Worm (Caenorhabditis elegans) whole organism, L4 larva: ENCODE measurements around the gene grl-7.
"Not testable (repeated sequence)": the region's sequence is repeated elsewhere in the genome, so short reads cannot be mapped to it uniquely, and the experiment has no call there.

ENCODE experiments used
- D1046.2 ChIP-seq: fragments of 200-800 bp; sonication (Bioruptor generic); IDR thresholded peaks from 2 replicates; pipeline ENCODE4 v1.3.6; 2022; ENCODE audit warnings: missing genetic modification characterization, missing compliant biosample characterization
- F10B5.3 ChIP-seq: sonication (generic microtip); optimal IDR thresholded peaks from 2 replicates; lab custom pipeline; 2016; ENCODE audit warnings: mild to moderate bottlenecking, missing genetic modification characterization, missing compliant biosample characterization
- T20F7.1 ChIP-seq: fragments of 200-800 bp; sonication (Bioruptor generic); optimal IDR thresholded peaks from 2 replicates; lab custom pipeline; 2018; ENCODE audit warnings: mild to moderate bottlenecking, missing genetic modification characterization, missing compliant biosample characterization
- Y105C5A.15 ChIP-seq: fragments of 200-800 bp; sonication (Bioruptor generic); IDR thresholded peaks from 2 replicates; pipeline ENCODE4 v1.3.6; 2022; ENCODE audit warnings: missing genetic modification characterization, missing compliant biosample characterization
- Y48G9A.11 ChIP-seq: fragments of 200-800 bp; sonication (Bioruptor generic); IDR thresholded peaks from 2 replicates; pipeline ENCODE4 v1.3.6; 2022; ENCODE audit warnings: missing genetic modification reagents, missing genetic modification characterization, missing compliant biosample characterization
- Y5F2A.4 ChIP-seq: fragments of 200-800 bp; sonication (Bioruptor generic); optimal IDR thresholded peaks from 2 replicates; lab custom pipeline; 2018; ENCODE audit warnings: mild to moderate bottlenecking, missing genetic modification characterization, missing compliant biosample characterization
- Y75B8A.6 ChIP-seq: fragments of 200-800 bp; sonication (Bioruptor generic); IDR thresholded peaks from 2 replicates; pipeline ENCODE4 v1.3.6; 2022; ENCODE audit warnings: missing genetic modification reagents, missing genetic modification characterization, missing compliant biosample characterization
- ZK337.2 ChIP-seq: fragments of 200-800 bp; sonication (Bioruptor generic); IDR thresholded peaks from 2 replicates; pipeline ENCODE4 v1.3.6; 2022; ENCODE audit warnings: missing genetic modification reagents, missing genetic modification characterization, missing compliant biosample characterization
- aha-1 ChIP-seq: fragments of 150-350 bp; peaks from one replicate; lab custom pipeline; 2014; ENCODE audit warnings: missing biosample characterization, missing genetic modification characterization
- arid-1 ChIP-seq: fragments of 200-800 bp; sonication (Bioruptor generic); conservative IDR thresholded peaks from 2 replicates; pipeline ENCODE4 v1.3.6; 2022; ENCODE audit warnings: missing genetic modification reagents, missing genetic modification characterization, missing compliant biosample characterization
- daf-8 ChIP-seq: fragments of 200-800 bp; sonication (Bioruptor generic); IDR thresholded peaks from 2 replicates; pipeline ENCODE4 v1.3.6; 2022; ENCODE audit warnings: missing genetic modification characterization, missing compliant biosample characterization
- dmd-6 ChIP-seq: fragments of 200-800 bp; sonication (Bioruptor generic); IDR thresholded peaks from 2 replicates; pipeline ENCODE4 v1.3.6; 2022; ENCODE audit warnings: missing genetic modification reagents, missing genetic modification characterization, missing compliant biosample characterization
- dmd-8 ChIP-seq: fragments of 200-800 bp; sonication (Bioruptor generic); IDR thresholded peaks from 2 replicates; pipeline ENCODE4 v1.3.6; 2022; ENCODE audit warnings: missing genetic modification characterization, missing compliant biosample characterization
- egl-43 ChIP-seq: fragments of 200-800 bp; sonication (Bioruptor generic); IDR thresholded peaks from 2 replicates; pipeline ENCODE4 v1.3.6; 2022; ENCODE audit warnings: missing genetic modification reagents, missing genetic modification characterization, missing compliant biosample characterization
- hif-1 ChIP-seq, 2 experiments: sonication (generic microtip); optimal IDR thresholded peaks; 2 replicates each; lab custom pipeline; 2016 to 2017; ENCODE audit warnings: missing compliant biosample characterization in 2 of 2, missing genetic modification characterization in 2 of 2, missing genetic modification reagents in 2 of 2, missing genotype in 2 of 2, mild to moderate bottlenecking in 1 of 2
- hlh-11 ChIP-seq: fragments of 200-800 bp; sonication (Bioruptor generic); optimal IDR thresholded peaks from 2 replicates; lab custom pipeline; 2018; ENCODE audit warnings: mild to moderate bottlenecking, missing genetic modification characterization, missing compliant biosample characterization
- lin-1 ChIP-seq: fragments of 200-800 bp; sonication (Bioruptor generic); IDR thresholded peaks from 2 replicates; pipeline ENCODE4 v1.3.6; 2022; ENCODE audit warnings: missing genetic modification reagents, missing genetic modification characterization, missing compliant biosample characterization
- lin-29 ChIP-seq: fragments of 200-800 bp; sonication (Bioruptor generic); IDR thresholded peaks from 2 replicates; pipeline ENCODE4 v1.3.6; 2022; ENCODE audit warnings: missing genetic modification reagents, missing genetic modification characterization, missing compliant biosample characterization
- lin-38 ChIP-seq: fragments of 200-800 bp; sonication (Bioruptor generic); IDR thresholded peaks from 2 replicates; pipeline ENCODE4 v1.3.6; 2022; ENCODE audit warnings: missing genetic modification reagents, missing genetic modification characterization, missing compliant biosample characterization
- lir-3 ChIP-seq: sonication (generic microtip); optimal IDR thresholded peaks from 2 replicates; lab custom pipeline; 2016; ENCODE audit warnings: mild to moderate bottlenecking, missing genetic modification characterization, missing compliant biosample characterization
- madf-5 ChIP-seq, 2 experiments: fragments of 200-800 bp; sonication (Bioruptor generic); IDR thresholded peaks; 2 replicates each; pipeline ENCODE4 v1.3.6; 2022; ENCODE audit warnings: missing compliant biosample characterization in 2 of 2, missing genetic modification characterization in 2 of 2
- mdt-29 ChIP-seq: fragments of 200-800 bp; sonication (Bioruptor generic); IDR thresholded peaks from 2 replicates; pipeline ENCODE4 v1.3.6; 2022; ENCODE audit warnings: missing genetic modification reagents, missing genetic modification characterization, missing compliant biosample characterization
- mes-2 ChIP-seq: sonication (generic microtip); optimal IDR thresholded peaks from 2 replicates; lab custom pipeline; 2016; ENCODE audit warnings: missing genotype, mild to moderate bottlenecking, missing genetic modification characterization, missing compliant biosample characterization; ENCODE audit not compliant: poor library complexity, severe bottlenecking
- nhr-10 ChIP-seq: fragments of 150-350 bp; optimal IDR thresholded peaks from 2 replicates; lab custom pipeline; 2014; ENCODE audit warnings: missing biosample characterization, missing genetic modification characterization
- nhr-237 ChIP-seq: sonication (generic microtip); optimal IDR thresholded peaks from 2 replicates; lab custom pipeline; 2017; ENCODE audit warnings: missing biosample characterization, missing genetic modification characterization
- nhr-77 ChIP-seq: fragments of 150-350 bp; optimal IDR thresholded peaks from 2 replicates; lab custom pipeline; 2014; ENCODE audit warnings: missing biosample characterization, missing genetic modification characterization
- php-3 ChIP-seq: fragments of 200-800 bp; sonication (Bioruptor generic); IDR thresholded peaks from 2 replicates; pipeline ENCODE4 v1.3.6; 2022; ENCODE audit warnings: missing genetic modification reagents, missing genetic modification characterization, missing compliant biosample characterization
- set-16 ChIP-seq: fragments of 200-800 bp; sonication (Bioruptor generic); IDR thresholded peaks from 2 replicates; pipeline ENCODE4 v1.3.6; 2022; ENCODE audit warnings: missing genetic modification reagents, missing genetic modification characterization, missing compliant biosample characterization
- skn-1 ChIP-seq: fragments of 150-350 bp; optimal IDR thresholded peaks from 2 replicates; lab custom pipeline; 2014; ENCODE audit warnings: missing biosample characterization, missing genetic modification characterization
- unc-130 ChIP-seq: sonication (generic microtip); optimal IDR thresholded peaks from 2 replicates; lab custom pipeline; 2016; ENCODE audit warnings: missing genetic modification reagents, missing genetic modification characterization, missing compliant biosample characterization
- vab-7 ChIP-seq: fragments of 200-800 bp; sonication (Bioruptor generic); IDR thresholded peaks from 2 replicates; pipeline ENCODE4 v1.3.6; 2022; ENCODE audit warnings: missing genetic modification reagents, missing genetic modification characterization, missing compliant biosample characterization
- zfp-2 ChIP-seq: sonication (generic microtip); optimal IDR thresholded peaks from 2 replicates; lab custom pipeline; 2016; ENCODE audit warnings: mild to moderate bottlenecking, missing genetic modification characterization, missing compliant biosample characterization
- ztf-7 ChIP-seq: fragments of 150-350 bp; optimal IDR thresholded peaks from 2 replicates; lab custom pipeline; 2014; ENCODE audit warnings: missing biosample characterization, missing genetic modification characterization

grl-7 gene

DNA sequence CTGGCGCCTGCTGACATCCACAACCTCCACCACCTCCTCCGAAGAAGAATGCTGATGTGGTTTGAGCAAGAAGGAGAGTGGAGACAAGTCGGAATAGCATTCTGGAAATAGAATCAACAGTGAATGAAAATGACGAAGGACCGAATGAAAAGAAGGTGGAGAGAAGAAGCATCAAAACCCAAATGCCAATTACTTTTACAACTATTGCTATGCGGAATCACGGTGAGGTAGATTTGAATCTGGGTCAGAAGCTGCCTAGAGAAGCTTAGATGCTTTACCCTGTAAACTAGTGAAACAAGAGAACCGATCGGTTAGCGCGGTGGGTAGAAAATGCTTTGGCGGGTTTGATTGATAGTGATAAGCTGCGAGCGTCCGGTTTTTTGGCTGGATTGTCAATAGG lies at the start of gene grl-7:
Gene grl-7, minus strand, starts transcription at position 101 of the 400 bp plus-strand sequence.
- TF ChIP-seq unc-130 (GFP tag; lab: Kevin White, UChicago) (no peak), skn-1 (tag; lab: Kevin White, UChicago) (no peak), lin-1 (GFP tag; lab: Robert Waterston, UW) (no peak), D1046.2 (GFP tag; lab: Robert Waterston, UW) (no peak), arid-1 (GFP tag; lab: Robert Waterston, UW) (no peak), Y105C5A.15 (GFP tag; lab: Robert Waterston, UW) (no peak), hif-1 (tag; optimal IDR thresholded peaks at IDR 0.05; lab: Kevin White, UChicago) (no peak), nhr-77 (no peak), ztf-7 (tag; lab: Kevin White, UChicago) (no peak), dmd-8 (GFP tag; lab: Robert Waterston, UW) (no peak)

DNA sequence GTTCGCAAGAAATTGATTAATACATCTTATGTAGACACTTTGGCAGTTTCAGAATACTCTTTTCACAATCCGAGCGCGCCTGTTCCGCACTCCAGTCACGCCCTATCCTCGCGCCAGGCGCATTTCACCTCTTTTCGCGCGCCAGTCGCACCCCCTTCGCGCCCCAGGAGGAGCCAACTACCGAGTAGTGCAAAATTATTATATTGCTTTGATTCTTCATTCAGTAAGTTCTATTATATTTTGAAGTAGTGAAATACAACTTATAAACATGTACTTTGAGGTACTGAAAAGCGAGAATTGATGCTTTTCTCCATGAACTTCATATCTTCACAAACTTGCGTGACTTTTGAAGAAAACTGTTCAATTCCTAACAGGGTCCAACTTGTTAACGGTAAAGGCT lies 49.3 kb upstream of the grl-7 start, which contains the start of gene nas-18:
Gene nas-18, plus strand, starts transcription at position 301 of the 400 bp plus-strand sequence.
- not testable (repeated sequence) for TF ChIP-seq daf-8 (GFP tag; lab: Robert Waterston, UW); nhr-237; vab-7 (GFP tag; lab: Robert Waterston, UW)

DNA sequence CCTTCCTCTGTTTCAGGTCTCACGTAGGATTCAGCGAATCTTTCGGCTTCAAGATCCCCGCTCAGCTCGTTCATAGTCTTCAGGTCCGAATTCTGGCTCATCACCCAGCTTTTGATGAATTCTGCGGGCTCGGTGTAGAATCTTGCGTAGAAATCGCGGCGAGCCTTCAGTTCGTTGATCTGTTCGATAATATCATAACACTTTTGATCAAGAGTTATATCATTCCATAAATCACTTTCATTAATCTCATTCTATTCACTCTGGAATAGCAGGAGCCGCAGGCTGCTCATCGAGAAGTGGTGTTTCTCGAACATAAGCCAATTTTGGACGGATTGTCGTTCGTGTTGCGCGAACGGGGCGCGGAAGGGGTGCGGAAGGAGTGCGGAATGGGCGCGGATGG lies 48.2 kb upstream of the grl-7 start, which contains the start of gene K03B8.4:
Gene K03B8.4, minus strand, starts transcription at position 101 of the 400 bp plus-strand sequence.
- peak; percentile 46; the same call in 1 of the 2 replicates for TF ChIP-seq set-16 (GFP tag; lab: Robert Waterston, UW)
- TF ChIP-seq, all 104 proteins: peak for 1; not testable (repeated sequence) for 103

DNA sequence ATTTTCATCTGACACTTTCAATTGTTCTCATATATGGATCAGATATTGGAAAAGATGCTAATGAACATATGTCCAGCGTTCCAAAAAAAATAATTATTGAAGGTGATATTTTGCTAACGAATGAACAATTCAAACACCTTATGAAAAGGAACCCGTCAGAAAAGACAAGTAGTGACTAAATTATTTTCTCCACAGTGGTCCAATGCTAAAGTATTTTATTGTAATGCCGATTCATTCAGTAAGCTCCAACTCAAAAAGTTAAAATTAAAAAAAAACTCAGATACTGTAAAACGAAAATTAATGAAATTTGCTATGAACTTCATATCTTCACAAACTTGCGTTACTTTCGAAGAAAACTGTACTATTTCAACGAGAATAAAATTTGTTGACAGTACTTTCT lies 45.2 kb upstream of the grl-7 start, which contains the start of gene nas-16:
Gene nas-16, plus strand, starts transcription at position 301 of the 400 bp plus-strand sequence.
- TF ChIP-seq ztf-7 (tag; lab: Kevin White, UChicago) (no peak), madf-5 (GFP tag; IDR thresholded peaks at IDR 0.05; lab: Robert Waterston, UW) (no peak), zfp-2 (tag; lab: Kevin White, UChicago) (no peak), T20F7.1 (GFP tag; lab: Kevin White, UChicago) (no peak), egl-43 (GFP tag; lab: Robert Waterston, UW) (no peak), Y75B8A.6 (GFP tag; lab: Robert Waterston, UW) (no peak), lin-29 (GFP tag; lab: Robert Waterston, UW) (no peak), mes-2 (tag; lab: Kevin White, UChicago) (no peak), php-3 (GFP tag; lab: Robert Waterston, UW) (no peak), F10B5.3 (tag; lab: Kevin White, UChicago) (no peak), lir-3 (no peak), ZK337.2 (GFP tag; lab: Robert Waterston, UW) (no peak), mdt-29 (no peak)

DNA sequence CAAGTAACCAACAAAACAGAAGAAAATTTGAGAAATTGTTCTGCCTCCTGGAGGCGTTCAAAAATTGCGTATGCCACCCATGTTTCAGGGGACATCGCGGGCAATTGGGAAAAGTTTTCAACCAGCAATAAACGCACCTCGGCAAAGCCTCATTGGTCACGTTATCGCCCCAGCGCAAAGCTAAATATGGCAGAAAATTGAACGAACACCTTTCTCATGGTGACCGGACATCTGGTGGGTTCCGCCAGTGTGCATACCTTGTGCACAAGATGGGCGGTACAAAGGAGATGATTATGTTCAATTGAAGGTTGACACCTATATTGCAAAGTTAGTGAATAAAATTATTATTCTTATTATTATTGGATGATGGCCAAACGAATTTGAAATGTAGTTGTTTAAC lies 44.2 kb upstream of the grl-7 start:
- 0 out of 2 replicates have a peak, but pooled peaks have one; percentile 36 for TF ChIP-seq Y48G9A.11 (GFP tag; lab: Robert Waterston, UW)

DNA sequence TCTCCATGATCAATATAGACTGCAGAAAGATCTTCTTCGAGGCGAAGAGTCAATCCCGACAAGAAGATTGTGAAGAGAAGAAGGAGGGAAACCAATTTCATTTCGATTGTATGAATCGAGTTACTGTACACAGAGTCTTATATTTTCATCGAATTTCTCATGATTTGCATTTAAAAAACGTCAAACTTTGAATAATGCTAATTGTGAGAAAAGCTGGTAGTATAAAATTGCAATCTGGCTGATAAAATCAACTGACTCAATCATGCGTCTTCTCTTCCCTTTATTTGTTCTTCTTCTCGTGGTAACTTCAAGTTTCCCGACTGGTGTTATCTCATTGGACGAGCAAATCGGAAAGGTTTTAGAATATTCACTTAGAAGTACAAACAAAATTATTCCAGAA lies 43.6 kb upstream of the grl-7 start, which contains the start of the genes K03B8.11 and K03B8.14:
Gene K03B8.11, minus strand, starts transcription at position 101 of the 400 bp plus-strand sequence.
Gene K03B8.14, plus strand, starts transcription at position 110 of the 400 bp plus-strand sequence.
- TF ChIP-seq hlh-11 (tag; lab: Kevin White, UChicago) (no peak), nhr-10 (no peak), lin-38 (GFP tag; lab: Robert Waterston, UW) (no peak), Y5F2A.4 (GFP tag; lab: Kevin White, UChicago) (no peak), lir-3 (no peak), aha-1 (tag; lab: Kevin White, UChicago) (peak; percentile 31), dmd-6 (no peak)
